Worm (Caenorhabditis elegans): ENCODE data around the gene srbc-14.

The srbc-14 gene

ce11 chrV:17071578-17071977 is at the start of gene srbc-14:
Gene srbc-14, minus strand, starts transcription at chrV:17071678.
- no peak for TF ChIP-seq ceh-32 (tag; optimal IDR thresholded peaks at IDR 0.05; ENCODE audit: poor library complexity)
- no peak for TF ChIP-seq nhr-6 (tag; optimal IDR thresholded peaks at IDR 0.05)
- no peak for TF ChIP-seq rbr-2 (tag; optimal IDR thresholded peaks at IDR 0.05)
- no peak for TF ChIP-seq zfp-3 (GFP tag; conservative IDR thresholded peaks at IDR 0.05)

- TF ChIP-seq attf-4 (tag; optimal IDR thresholded peaks at IDR 0.05) (no peak), sdz-12 (GFP tag; optimal IDR thresholded peaks at IDR 0.05) (no peak), Y48G9A.11 (GFP tag; IDR thresholded peaks at IDR 0.05) (no peak), aly-2 (tag; optimal IDR thresholded peaks at IDR 0.05) (no peak), zip-11 (GFP tag; IDR thresholded peaks at IDR 0.05) (no peak), nhr-25 (tag; optimal IDR thresholded peaks at IDR 0.05; ENCODE audit: borderline replicate concordance, insufficient read depth) (no peak), vab-7 (GFP tag; IDR thresholded peaks at IDR 0.05) (no peak), zfp-3 (GFP tag; conservative IDR thresholded peaks at IDR 0.05) (no peak), nhr-111 (GFP tag; optimal IDR thresholded peaks at IDR 0.05) (no peak), dmd-6 (GFP tag; IDR thresholded peaks at IDR 0.05) (no peak), egl-43 (GFP tag; IDR thresholded peaks at IDR 0.05) (no peak), dmd-9 (GFP tag; IDR thresholded peaks at IDR 0.05) (no peak), T20F7.1 (GFP tag; optimal IDR thresholded peaks at IDR 0.05) (no peak)
Measured at ce11 chrV:17108310-17108709, 36.8 kb upstream of the srbc-14 start, which contains the start of gene ZK218.11. Gene ZK218.11, minus strand, starts transcription at chrV:17108410.

- no peak for TF ChIP-seq hlh-11 (tag; optimal IDR thresholded peaks at IDR 0.05)
- TF ChIP-seq tra-1 (GFP tag; IDR thresholded peaks at IDR 0.05) = no peak
- TF ChIP-seq tag-97 (GFP tag; IDR thresholded peaks at IDR 0.05) = no peak
- no peak for TF ChIP-seq lir-3 (tag; optimal IDR thresholded peaks at IDR 0.05)
- no peak for TF ChIP-seq saeg-2 (GFP tag; IDR thresholded peaks at IDR 0.05)
- TF ChIP-seq mes-2 (tag; optimal IDR thresholded peaks at IDR 0.05; ENCODE audit: poor library complexity, severe bottlenecking) = no peak
Measured at ce11 chrV:17105483-17105882, 34.0 kb upstream of the srbc-14 start, which contains the start of gene ZK218.7. Gene ZK218.7, plus strand, starts transcription at chrV:17105783.

- TF ChIP-seq F44E2.7 (GFP tag; IDR thresholded peaks at IDR 0.05) (no peak), tra-1 (GFP tag; IDR thresholded peaks at IDR 0.05) (no peak), nhr-10 (tag; optimal IDR thresholded peaks at IDR 0.05) (no peak), lir-3 (tag; optimal IDR thresholded peaks at IDR 0.05) (no peak)
Measured at ce11 chrV:17104527-17104926, 33.0 kb upstream of the srbc-14 start, which contains the start of gene nhr-248. Gene nhr-248, minus strand, starts transcription at chrV:17104627.

- TF ChIP-seq gei-8 (GFP tag; optimal IDR thresholded peaks at IDR 0.05) = no peak
- TF ChIP-seq F26F4.8 (GFP tag; conservative IDR thresholded peaks at IDR 0.05) = no peak
- TF ChIP-seq zfp-3 (GFP tag; conservative IDR thresholded peaks at IDR 0.05) = no peak
- TF ChIP-seq T26A8.4 (GFP tag; IDR thresholded peaks at IDR 0.05) = no peak
- TF ChIP-seq spr-3 (GFP tag; optimal IDR thresholded peaks at IDR 0.05) = no peak
- TF ChIP-seq dmd-6 (GFP tag; IDR thresholded peaks at IDR 0.05) = no peak
Measured at ce11 chrV:17100829-17101228, 29.4 kb upstream of the srbc-14 start, which contains the start of gene ZK218.5. Gene ZK218.5, plus strand, starts transcription at chrV:17101129.

DNA sequence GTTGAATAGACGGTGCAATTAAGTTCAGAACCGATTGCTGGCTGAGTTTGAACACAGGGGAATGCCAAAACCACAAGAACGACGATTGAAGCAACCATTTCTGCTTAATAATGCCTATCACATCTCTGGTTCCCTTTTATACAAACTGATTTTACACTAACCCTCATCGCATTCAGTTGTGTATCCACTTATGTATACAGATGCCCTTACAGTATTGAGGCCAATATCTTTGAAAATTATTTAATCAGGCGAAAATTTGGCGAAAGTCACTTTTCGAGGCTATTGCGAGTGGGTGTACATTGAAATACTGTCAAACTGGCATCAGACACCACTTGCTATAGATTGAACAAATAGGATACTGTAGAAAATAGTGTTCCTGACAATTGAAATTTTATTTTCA is 27.2 kb upstream of the srbc-14 start, which contains the start of the genes ZK218.3 and ZK218.4:
Gene ZK218.3, minus strand, starts transcription at position 101 of the 400 bp plus-strand sequence.
Gene ZK218.4, plus strand, starts transcription at position 186 of the 400 bp plus-strand sequence.
- no peak for TF ChIP-seq T20F7.1 (GFP tag; optimal IDR thresholded peaks at IDR 0.05)
- TF ChIP-seq dmd-6 (GFP tag; IDR thresholded peaks at IDR 0.05) = no peak
- TF ChIP-seq F49E8.2 (tag; optimal IDR thresholded peaks at IDR 0.05; ENCODE audit: borderline replicate concordance) = no peak
- TF ChIP-seq lsy-2 (tag; optimal IDR thresholded peaks at IDR 0.05) = no peak
- no peak for TF ChIP-seq Y105C5A.15 (GFP tag; IDR thresholded peaks at IDR 0.05)
- no peak for TF ChIP-seq ztf-7 (tag; optimal IDR thresholded peaks at IDR 0.05)
- no peak for TF ChIP-seq nhr-42 (GFP tag; IDR thresholded peaks at IDR 0.05)
- TF ChIP-seq duxl-1 (tag; optimal IDR thresholded peaks at IDR 0.05; ENCODE audit: poor library complexity) = no peak
- TF ChIP-seq madf-5 (GFP tag; IDR thresholded peaks at IDR 0.05) = no peak
- TF ChIP-seq zfp-2 (tag; optimal IDR thresholded peaks at IDR 0.05) = no peak
- no peak for TF ChIP-seq ZK546.5 (tag; optimal IDR thresholded peaks at IDR 0.05)
- no peak for TF ChIP-seq spr-1 (tag; optimal IDR thresholded peaks at IDR 0.05)
- TF ChIP-seq daf-16 (GFP tag; optimal IDR thresholded peaks at IDR 0.05) = no peak
- no peak for TF ChIP-seq daf-16 (tag; optimal IDR thresholded peaks at IDR 0.05)
- TF ChIP-seq pha-4 (GFP tag; IDR thresholded peaks at IDR 0.05) = no peak
- no peak for TF ChIP-seq pha-4 (tag; optimal IDR thresholded peaks at IDR 0.05)
- no peak for TF ChIP-seq F37D6.2 (tag; optimal IDR thresholded peaks at IDR 0.05)
